Worm (Caenorhabditis elegans) whole organism, L2 larva: ENCODE measurements around the gene K12H6.12.

Experiments used
- F13H6.1 ChIP-seq: sonication (generic microtip); optimal IDR thresholded peaks from 2 replicates; lab custom pipeline; 2016; ENCODE audit warnings: missing genetic modification characterization, missing compliant biosample characterization
- R02D3.7 ChIP-seq: fragments of 150-350 bp; optimal IDR thresholded peaks from 2 replicates; lab custom pipeline; 2014; ENCODE audit warnings: missing biosample characterization, missing genetic modification characterization
- ZK546.5 ChIP-seq: sonication (generic microtip); optimal IDR thresholded peaks from 2 replicates; lab custom pipeline; 2017; ENCODE audit warnings: missing biosample characterization, missing genetic modification characterization
- blmp-1 ChIP-seq: sonication (generic microtip); optimal IDR thresholded peaks from 2 replicates; lab custom pipeline; 2017; ENCODE audit warnings: missing genetic modification characterization, mild to moderate bottlenecking, missing compliant biosample characterization, antibody characterized with exemption, moderate library complexity; ENCODE audit not compliant: insufficient read depth
- ceh-16 ChIP-seq: fragments of 150-350 bp; optimal IDR thresholded peaks from 2 replicates; lab custom pipeline; 2014; ENCODE audit warnings: missing biosample characterization, missing genetic modification characterization
- elt-3 ChIP-seq: sonication (generic microtip); optimal IDR thresholded peaks from 2 replicates; lab custom pipeline; 2017; ENCODE audit warnings: missing biosample characterization, missing genetic modification characterization
- fos-1 ChIP-seq: fragments of 150-350 bp; optimal IDR thresholded peaks from 2 replicates; lab custom pipeline; 2014; ENCODE audit warnings: missing biosample characterization, missing genetic modification characterization
- mab-5 ChIP-seq: fragments of 150-350 bp; optimal IDR thresholded peaks from 2 replicates; lab custom pipeline; 2014; ENCODE audit warnings: missing biosample characterization, missing genetic modification characterization
- nhr-11 ChIP-seq: fragments of 150-350 bp; optimal IDR thresholded peaks from 2 replicates; lab custom pipeline; 2014; ENCODE audit warnings: missing biosample characterization, missing genetic modification characterization
- snpc-4 ChIP-seq: fragments of 150-350 bp; optimal IDR thresholded peaks from 2 replicates; lab custom pipeline; 2014; ENCODE audit warnings: missing biosample characterization, missing genetic modification characterization
- unc-39 ChIP-seq: fragments of 150-350 bp; optimal IDR thresholded peaks from 2 replicates; lab custom pipeline; 2014; ENCODE audit warnings: missing biosample characterization, missing genetic modification characterization
- unc-62 ChIP-seq: fragments of 150-350 bp; optimal IDR thresholded peaks from 2 replicates; lab custom pipeline; 2014; ENCODE audit warnings: missing biosample characterization, missing genetic modification reagents, missing genetic modification characterization
- zag-1 ChIP-seq: fragments of 150-350 bp; optimal IDR thresholded peaks from 2 replicates; lab custom pipeline; 2014; ENCODE audit warnings: missing biosample characterization, missing genetic modification characterization
- ztf-1 ChIP-seq: fragments of 200-800 bp; sonication (Bioruptor generic); conservative IDR thresholded peaks from 2 replicates; pipeline ENCODE4 v1.3.6; 2022; ENCODE audit warnings: missing genetic modification characterization, missing compliant biosample characterization

DNA sequence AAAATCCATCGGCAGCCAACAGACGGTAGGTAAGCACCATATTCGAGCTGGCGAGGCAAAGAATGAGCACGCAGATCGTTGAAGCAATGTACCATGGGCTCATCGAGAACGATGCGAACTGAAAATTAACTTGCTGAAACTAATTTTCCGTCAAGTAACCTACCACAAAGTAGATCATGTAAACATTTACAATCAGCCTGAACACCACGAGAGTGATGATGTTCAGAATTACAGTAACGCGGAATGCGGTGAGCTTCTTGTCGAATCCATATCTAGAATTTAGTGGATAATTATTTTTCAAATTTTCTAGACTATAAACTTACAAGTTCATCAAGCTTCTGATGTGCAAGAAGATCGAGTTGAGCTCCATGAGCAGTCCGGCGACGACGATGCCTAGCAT lies 21.5 kb downstream of the K12H6.12 start:
- no peak for TF ChIP-seq unc-39
- no peak for TF ChIP-seq unc-62
- no peak for TF ChIP-seq R02D3.7 (tag; lab: Kevin White, UChicago)
- TF ChIP-seq ztf-1 (GFP tag; lab: Robert Waterston, UW), result no peak
- TF ChIP-seq zag-1, result no peak
- TF ChIP-seq ZK546.5 (tag; lab: Kevin White, UChicago), result no peak
- no peak for TF ChIP-seq snpc-4 (tag; lab: Kevin White, UChicago)
- no peak for TF ChIP-seq elt-3 (tag; lab: Kevin White, UChicago)
- no peak for TF ChIP-seq fos-1 (tag; lab: Kevin White, UChicago)
- TF ChIP-seq nhr-11 (tag; lab: Kevin White, UChicago), result no peak
- no peak for TF ChIP-seq F13H6.1
- TF ChIP-seq mab-5 (tag; lab: Kevin White, UChicago), result no peak
- no peak for TF ChIP-seq ceh-16 (tag; lab: Kevin White, UChicago)
- TF ChIP-seq blmp-1 (tag; lab: Kevin White, UChicago), result no peak
